Worm (Caenorhabditis elegans): ENCODE results near the gene prdx-3.

prdx-3 gene

DNA sequence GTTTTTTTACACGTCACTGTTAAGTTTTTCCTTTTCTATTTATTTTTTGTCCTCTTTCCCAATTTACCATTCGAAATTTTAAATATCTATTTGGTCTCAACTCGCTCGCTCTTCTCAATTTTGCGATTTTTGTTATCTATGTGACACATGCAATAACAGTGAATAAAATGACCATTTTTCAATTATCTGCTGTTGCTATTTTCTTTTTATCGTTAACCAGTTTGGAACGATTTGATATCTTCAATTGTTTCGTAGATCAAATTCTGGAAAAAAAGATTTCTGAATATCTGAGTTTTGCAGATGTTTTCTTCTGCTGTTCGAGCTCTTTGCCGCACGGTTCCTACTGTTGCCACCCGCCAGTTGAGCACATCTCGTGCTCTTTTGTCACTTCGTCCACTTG, at the start of gene prdx-3:
Gene prdx-3, plus strand, starts transcription at position 301 of the 400 bp plus-strand sequence.
- no peak for TF ChIP-seq snpc-4 (tag; optimal IDR thresholded peaks at IDR 0.05)
- TF ChIP-seq unc-120 (tag; optimal IDR thresholded peaks at IDR 0.05; ENCODE audit: poor library complexity, severe bottlenecking): no peak
- no peak for TF ChIP-seq sem-2 (GFP tag; optimal IDR thresholded peaks at IDR 0.05)
- TF ChIP-seq nhr-2 (tag; optimal IDR thresholded peaks at IDR 0.05): no peak
- TF ChIP-seq ceh-43 (GFP tag; optimal IDR thresholded peaks at IDR 0.05): no peak
- TF ChIP-seq drap-1 (GFP tag; optimal IDR thresholded peaks at IDR 0.05): no peak
- no peak for TF ChIP-seq hlh-1 (tag; optimal IDR thresholded peaks at IDR 0.05)
- no peak for TF ChIP-seq blmp-1 (tag; optimal IDR thresholded peaks at IDR 0.05)
- no peak for TF ChIP-seq mep-1 (tag; optimal IDR thresholded peaks at IDR 0.05)
- no peak for TF ChIP-seq mls-2 (tag; optimal IDR thresholded peaks at IDR 0.05)

ce11 chrIII:4358345-4358744, 48.9 kb upstream of the prdx-3 start:
- TF ChIP-seq drap-1 (GFP tag; optimal IDR thresholded peaks at IDR 0.05): no peak
- TF ChIP-seq nhr-2 (tag; optimal IDR thresholded peaks at IDR 0.05): no peak
- no peak for TF ChIP-seq cnd-1 (tag; optimal IDR thresholded peaks at IDR 0.05)
- no peak for TF ChIP-seq elt-3 (tag; optimal IDR thresholded peaks at IDR 0.05)
- TF ChIP-seq unc-120 (tag; optimal IDR thresholded peaks at IDR 0.05; ENCODE audit: poor library complexity, severe bottlenecking): peak; percentile 31
- TF ChIP-seq bed-3 (GFP tag; optimal IDR thresholded peaks at IDR 0.05): no peak
- no peak for TF ChIP-seq nhr-237 (tag; optimal IDR thresholded peaks at IDR 0.05)
- TF ChIP-seq flh-1 (GFP tag; optimal IDR thresholded peaks at IDR 0.05): no peak
- no peak for TF ChIP-seq snpc-4 (tag; optimal IDR thresholded peaks at IDR 0.05)
- TF ChIP-seq mls-2 (tag; optimal IDR thresholded peaks at IDR 0.05): no peak
- TF ChIP-seq mab-5 (tag; optimal IDR thresholded peaks at IDR 0.05): peak; percentile 89
- no peak for TF ChIP-seq ces-1 (GFP tag; optimal IDR thresholded peaks at IDR 0.05)
- no peak for TF ChIP-seq nhr-28 (tag; optimal IDR thresholded peaks at IDR 0.05)
- peak; percentile 96 for TF ChIP-seq hlh-1 (tag; optimal IDR thresholded peaks at IDR 0.05)
- TF ChIP-seq unc-62 (GFP tag; optimal IDR thresholded peaks at IDR 0.05): peak; percentile 98

- TF ChIP-seq hlh-1 (tag; optimal IDR thresholded peaks at IDR 0.05): peak; percentile 80
- TF ChIP-seq sptf-1 (tag; optimal IDR thresholded peaks at IDR 0.05): no peak
Measured at ce11 chrIII:4359208-4359607, 48.0 kb upstream of the prdx-3 start.

ce11 chrIII:4359900-4360299, 47.3 kb upstream of the prdx-3 start:
- no peak for TF ChIP-seq sptf-1 (tag; optimal IDR thresholded peaks at IDR 0.05)
- TF ChIP-seq hlh-1 (tag; optimal IDR thresholded peaks at IDR 0.05): peak; percentile 89
- peak; percentile 71 for TF ChIP-seq unc-62 (GFP tag; optimal IDR thresholded peaks at IDR 0.05)

ce11 chrIII:4362332-4362731, 44.9 kb upstream of the prdx-3 start:
- TF ChIP-seq ztf-11 (tag; optimal IDR thresholded peaks at IDR 0.05) (no peak), mep-1 (tag; optimal IDR thresholded peaks at IDR 0.05) (no peak), blmp-1 (tag; optimal IDR thresholded peaks at IDR 0.05) (no peak), unc-62 (GFP tag; optimal IDR thresholded peaks at IDR 0.05) (no peak), elt-3 (tag; optimal IDR thresholded peaks at IDR 0.05) (no peak), ham-2 (GFP tag; optimal IDR thresholded peaks at IDR 0.05) (peak; percentile 26), sptf-1 (tag; optimal IDR thresholded peaks at IDR 0.05) (no peak)

- TF ChIP-seq ceh-83 (GFP tag; optimal IDR thresholded peaks at IDR 0.05): no peak
- TF ChIP-seq elt-1 (tag; optimal IDR thresholded peaks at IDR 0.05; ENCODE audit: borderline replicate concordance, insufficient read depth): no peak
- no peak for TF ChIP-seq sptf-1 (tag; optimal IDR thresholded peaks at IDR 0.05)
- TF ChIP-seq elt-3 (tag; optimal IDR thresholded peaks at IDR 0.05): no peak
- TF ChIP-seq lin-13 (tag; optimal IDR thresholded peaks at IDR 0.05): no peak
- TF ChIP-seq pha-4 (tag; optimal IDR thresholded peaks at IDR 0.05): no peak
Measured at ce11 chrIII:4364974-4365373, 42.3 kb upstream of the prdx-3 start, which contains the start of gene ckb-1. TSS of gene ckb-1 (plus strand) at chrIII:4365274.

- TF ChIP-seq cnd-1 (tag; optimal IDR thresholded peaks at IDR 0.05) (no peak), nhr-2 (tag; optimal IDR thresholded peaks at IDR 0.05) (no peak), zip-8 (tag; optimal IDR thresholded peaks at IDR 0.05) (no peak), ham-2 (GFP tag; optimal IDR thresholded peaks at IDR 0.05) (no peak), snpc-4 (tag; optimal IDR thresholded peaks at IDR 0.05) (no peak), ztf-11 (tag; optimal IDR thresholded peaks at IDR 0.05) (no peak), M03D4.4 (tag; optimal IDR thresholded peaks at IDR 0.05) (no peak), ces-1 (GFP tag; optimal IDR thresholded peaks at IDR 0.05) (no peak), mls-2 (tag; optimal IDR thresholded peaks at IDR 0.05) (no peak), ceh-83 (GFP tag; optimal IDR thresholded peaks at IDR 0.05) (no peak), tbx-8 (GFP tag; optimal IDR thresholded peaks at IDR 0.05) (no peak), nhr-76 (tag; optimal IDR thresholded peaks at IDR 0.05) (no peak)
Measured at ce11 chrIII:4367649-4368048, 39.6 kb upstream of the prdx-3 start, which contains the start of gene ckb-2. TSS of gene ckb-2 (plus strand) at chrIII:4367949.
